Worm (Caenorhabditis elegans) whole organism, midembryonic: ENCODE results near the gene gcy-15.

Source experiments
- T22C8.4 ChIP-seq: fragments of 200-800 bp; sonication (Bioruptor generic); IDR thresholded peaks from 2 replicates; pipeline ENCODE4 v1.3.6; 2022; ENCODE audit warnings: missing genetic modification characterization, missing compliant biosample characterization
- flt-1 ChIP-seq: fragments of 200-800 bp; sonication (Bioruptor generic); IDR thresholded peaks from 2 replicates; pipeline ENCODE4 v1.3.6; 2022; ENCODE audit warnings: missing genetic modification characterization, missing compliant biosample characterization
- med-1 ChIP-seq: sonication (generic microtip); optimal IDR thresholded peaks from 2 replicates; lab custom pipeline; 2017; ENCODE audit warnings: missing genetic modification characterization, mild to moderate bottlenecking, missing compliant biosample characterization, antibody characterized with exemption, missing genetic modification reagents; ENCODE audit not compliant: insufficient read depth
- ref-1 ChIP-seq: fragments of 200-800 bp; sonication (Bioruptor generic); conservative IDR thresholded peaks from 2 replicates; pipeline ENCODE4 v1.3.6; 2022; ENCODE audit warnings: missing genetic modification reagents, missing genetic modification characterization, missing compliant biosample characterization
- tab-1 ChIP-seq: fragments of 200-800 bp; sonication (Bioruptor generic); IDR thresholded peaks from 2 replicates; pipeline ENCODE4 v1.3.6; 2022; ENCODE audit warnings: missing genetic modification characterization, missing compliant biosample characterization
- ztf-23 ChIP-seq: fragments of 200-800 bp; sonication (Bioruptor generic); IDR thresholded peaks from 2 replicates; pipeline ENCODE4 v1.3.6; 2022; ENCODE audit warnings: missing genetic modification reagents, missing genetic modification characterization, missing compliant biosample characterization
- ztf-29 ChIP-seq: fragments of 200-800 bp; sonication (Bioruptor generic); IDR thresholded peaks from 2 replicates; pipeline ENCODE4 v1.3.6; 2022; ENCODE audit warnings: missing genetic modification reagents, missing genetic modification characterization, missing compliant biosample characterization

DNA sequence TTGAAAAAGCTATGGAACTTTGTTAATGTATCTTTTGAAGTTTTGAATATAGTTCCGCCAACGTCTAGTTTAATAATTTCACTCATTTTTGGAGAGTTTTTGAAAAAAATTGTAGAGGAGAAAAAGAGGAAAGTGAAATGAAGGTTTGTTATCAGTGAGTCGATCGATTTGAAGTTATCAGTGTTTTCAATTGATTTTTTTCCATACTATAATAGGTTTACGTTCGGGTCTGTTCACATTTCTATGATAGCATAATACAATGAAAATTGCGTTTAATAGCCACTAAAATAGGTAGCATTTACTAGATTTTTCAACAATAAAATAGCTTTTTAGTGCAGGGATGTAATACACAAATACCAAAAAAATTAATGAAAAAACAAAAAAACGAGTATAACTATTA, 28.3 kb upstream of the gcy-15 start, which contains the start of gene ZC239.16:
- TF ChIP-seq ref-1 (GFP tag; lab: Robert Waterston, UW), result no peak
- TF ChIP-seq flt-1 (GFP tag; lab: Robert Waterston, UW), result no peak
- TF ChIP-seq ztf-23 (GFP tag; lab: Robert Waterston, UW), result no peak
- no peak for TF ChIP-seq T22C8.4 (GFP tag; lab: Robert Waterston, UW)
- no peak for TF ChIP-seq med-1 (GFP tag; lab: Kevin White, UChicago)
- no peak for TF ChIP-seq tab-1 (GFP tag; lab: Robert Waterston, UW)
- TF ChIP-seq ztf-29, result no peak
